Worm (Caenorhabditis elegans): ENCODE results near the gene ZK105.14.

Gene ZK105.14

DNA sequence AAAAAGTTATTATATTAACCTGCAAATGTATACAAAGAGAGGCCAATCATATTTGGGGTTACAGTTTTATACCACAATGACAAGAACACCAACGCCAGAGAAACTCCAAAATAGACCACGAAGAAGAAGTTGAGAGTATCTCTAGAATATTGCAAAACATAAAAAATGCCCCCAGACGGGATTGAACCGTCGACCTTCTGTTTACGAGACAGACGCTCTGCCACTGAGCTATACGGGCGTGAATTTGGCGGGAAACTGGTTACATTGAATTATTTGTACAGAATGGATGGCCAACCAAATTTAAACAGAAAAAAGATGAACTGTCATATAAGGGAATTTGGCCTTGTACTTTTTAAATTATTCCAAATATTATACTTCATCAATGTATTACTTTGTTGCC is 8.6 kb upstream of the ZK105.14 start:
- TF ChIP-seq T22C8.4 (GFP tag; IDR thresholded peaks at IDR 0.05) (no peak), med-1 (GFP tag; optimal IDR thresholded peaks at IDR 0.05; ENCODE audit: insufficient read depth) (no peak), ztf-23 (GFP tag; IDR thresholded peaks at IDR 0.05) (no peak), klf-2 (GFP tag; conservative IDR thresholded peaks at IDR 0.05) (0 out of 2 replicates have a peak, but pooled peaks have one; percentile 36), tab-1 (GFP tag; IDR thresholded peaks at IDR 0.05) (no peak), cog-1 (tag; optimal IDR thresholded peaks at IDR 0.05) (no peak), ztf-29 (GFP tag; IDR thresholded peaks at IDR 0.05) (no peak), ref-1 (GFP tag; conservative IDR thresholded peaks at IDR 0.05) (no peak), flt-1 (GFP tag; IDR thresholded peaks at IDR 0.05) (peak; percentile 77; the same call in 1 of the 2 replicates)

DNA sequence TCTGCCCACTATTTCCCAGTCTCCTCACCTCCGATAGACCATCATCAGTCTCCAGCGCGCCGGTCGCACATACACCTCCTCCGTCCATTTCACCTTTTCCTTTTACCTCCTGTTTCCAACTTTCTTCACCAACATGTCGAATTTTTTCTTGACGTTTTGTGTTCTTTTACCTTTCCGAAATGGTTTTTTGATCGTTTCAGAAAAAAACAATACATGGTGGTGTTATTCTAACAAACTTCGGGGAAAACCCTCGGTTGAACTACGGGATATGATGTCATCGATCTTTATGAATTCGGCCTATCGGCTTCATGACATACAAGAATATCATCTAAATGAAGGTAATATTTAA is 6.8 kb upstream of the ZK105.14 start, which contains the start of gene Y97E10C.1:
TSS of gene Y97E10C.1 (plus strand) at position 201 of the 349 bp plus-strand sequence.
- TF ChIP-seq klf-2 (GFP tag; conservative IDR thresholded peaks at IDR 0.05) (no peak), flt-1 (GFP tag; IDR thresholded peaks at IDR 0.05) (no peak), T22C8.4 (GFP tag; IDR thresholded peaks at IDR 0.05) (no peak), ztf-23 (GFP tag; IDR thresholded peaks at IDR 0.05) (no peak), med-1 (GFP tag; optimal IDR thresholded peaks at IDR 0.05; ENCODE audit: insufficient read depth) (no peak), cog-1 (tag; optimal IDR thresholded peaks at IDR 0.05) (no peak), ztf-29 (GFP tag; IDR thresholded peaks at IDR 0.05) (no peak), ref-1 (GFP tag; conservative IDR thresholded peaks at IDR 0.05) (no peak), tab-1 (GFP tag; IDR thresholded peaks at IDR 0.05) (no peak)

DNA sequence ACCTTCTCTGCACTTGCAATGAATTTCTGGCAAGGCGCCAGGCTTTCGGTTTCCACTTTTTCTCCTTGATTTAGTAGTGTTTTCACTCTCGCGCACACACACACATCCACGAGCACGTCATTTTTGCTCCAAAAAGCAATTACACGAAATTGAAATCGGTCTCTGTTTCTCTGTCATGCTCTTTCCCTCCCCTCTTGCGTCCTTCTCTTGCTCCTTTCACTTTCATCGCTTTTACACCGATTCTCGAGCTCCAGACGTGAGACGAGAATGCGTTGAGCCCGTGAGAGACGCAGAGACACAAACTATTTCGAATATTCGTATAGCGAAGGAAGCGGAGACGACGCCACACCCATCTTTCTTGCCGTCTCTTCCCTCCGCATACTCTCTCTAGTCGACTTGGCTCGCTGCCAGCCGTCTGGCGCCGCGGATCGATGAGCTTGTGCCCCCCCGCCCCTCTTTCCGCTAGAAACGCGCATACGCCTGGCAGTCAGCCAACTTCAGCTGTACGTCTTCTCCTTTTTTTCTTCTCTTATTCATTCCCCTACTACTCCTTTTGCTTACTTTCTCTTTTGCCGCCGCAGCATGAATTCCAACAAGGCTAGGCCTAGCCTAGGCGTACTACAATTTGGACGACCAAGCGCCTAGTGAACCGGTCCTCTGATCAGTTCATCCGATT is 6.3 kb upstream of the ZK105.14 start:
- TF ChIP-seq flt-1 (GFP tag; IDR thresholded peaks at IDR 0.05) = 0 out of 2 replicates have a peak, but pooled peaks have one; percentile 41
- peak; percentile 48 for TF ChIP-seq cog-1 (tag; optimal IDR thresholded peaks at IDR 0.05)
- no peak for TF ChIP-seq ztf-29 (GFP tag; IDR thresholded peaks at IDR 0.05)
- no peak for TF ChIP-seq med-1 (GFP tag; optimal IDR thresholded peaks at IDR 0.05; ENCODE audit: insufficient read depth)
- no peak for TF ChIP-seq tab-1 (GFP tag; IDR thresholded peaks at IDR 0.05)
- TF ChIP-seq klf-2 (GFP tag; conservative IDR thresholded peaks at IDR 0.05) = 0 out of 2 replicates have a peak, but pooled peaks have one; percentile 36
- TF ChIP-seq ztf-23 (GFP tag; IDR thresholded peaks at IDR 0.05) = no peak
- TF ChIP-seq T22C8.4 (GFP tag; IDR thresholded peaks at IDR 0.05) = no peak; the same call in 1 of the 2 replicates
- no peak for TF ChIP-seq ref-1 (GFP tag; conservative IDR thresholded peaks at IDR 0.05)

DNA sequence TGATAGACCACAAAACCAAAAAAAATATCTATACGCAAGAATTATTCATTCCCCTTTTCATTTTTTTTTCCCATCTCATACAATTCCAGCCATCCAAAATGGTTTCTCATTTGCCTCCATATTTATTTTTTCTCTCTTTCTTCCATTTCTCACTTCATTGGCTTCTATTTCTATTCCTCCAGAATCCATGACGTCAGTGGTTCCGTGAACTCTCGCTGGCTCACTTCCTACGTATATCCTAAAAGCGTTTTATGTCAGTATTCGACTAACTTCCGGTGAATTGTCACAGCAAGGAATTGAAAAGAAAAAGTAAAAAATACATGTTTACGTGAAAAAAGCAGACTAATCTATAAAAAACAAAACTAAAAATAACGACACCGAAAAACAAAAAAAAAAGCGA is 5.1 kb upstream of the ZK105.14 start:
- TF ChIP-seq tab-1 (GFP tag; IDR thresholded peaks at IDR 0.05) = no peak
- TF ChIP-seq klf-2 (GFP tag; conservative IDR thresholded peaks at IDR 0.05) = no peak
- no peak for TF ChIP-seq T22C8.4 (GFP tag; IDR thresholded peaks at IDR 0.05)
- no peak for TF ChIP-seq ztf-23 (GFP tag; IDR thresholded peaks at IDR 0.05)
- no peak for TF ChIP-seq med-1 (GFP tag; optimal IDR thresholded peaks at IDR 0.05; ENCODE audit: insufficient read depth)
- no peak for TF ChIP-seq ref-1 (GFP tag; conservative IDR thresholded peaks at IDR 0.05)
- no peak for TF ChIP-seq ztf-29 (GFP tag; IDR thresholded peaks at IDR 0.05)
- no peak for TF ChIP-seq flt-1 (GFP tag; IDR thresholded peaks at IDR 0.05)
- no peak for TF ChIP-seq cog-1 (tag; optimal IDR thresholded peaks at IDR 0.05)

ce11 chrV:7726202-7726601 is 4.4 kb upstream of the ZK105.14 start:
- TF ChIP-seq cog-1 (tag; optimal IDR thresholded peaks at IDR 0.05) (no peak), ztf-23 (GFP tag; IDR thresholded peaks at IDR 0.05) (no peak), ztf-29 (GFP tag; IDR thresholded peaks at IDR 0.05) (no peak), T22C8.4 (GFP tag; IDR thresholded peaks at IDR 0.05) (no peak), flt-1 (GFP tag; IDR thresholded peaks at IDR 0.05) (no peak), ref-1 (GFP tag; conservative IDR thresholded peaks at IDR 0.05) (no peak), klf-2 (GFP tag; conservative IDR thresholded peaks at IDR 0.05) (no peak), med-1 (GFP tag; optimal IDR thresholded peaks at IDR 0.05; ENCODE audit: insufficient read depth) (no peak), tab-1 (GFP tag; IDR thresholded peaks at IDR 0.05) (no peak)

ce11 chrV:7723967-7724544 is 2.2 kb upstream of the ZK105.14 start, which contains the start of the genes ZK105.6 and ZK105.8:
TSS of gene ZK105.6 (minus strand) at chrV:7724067.
TSS of gene ZK105.8 (plus strand) at chrV:7724494.
- no peak for TF ChIP-seq ztf-29 (GFP tag; IDR thresholded peaks at IDR 0.05)

DNA sequence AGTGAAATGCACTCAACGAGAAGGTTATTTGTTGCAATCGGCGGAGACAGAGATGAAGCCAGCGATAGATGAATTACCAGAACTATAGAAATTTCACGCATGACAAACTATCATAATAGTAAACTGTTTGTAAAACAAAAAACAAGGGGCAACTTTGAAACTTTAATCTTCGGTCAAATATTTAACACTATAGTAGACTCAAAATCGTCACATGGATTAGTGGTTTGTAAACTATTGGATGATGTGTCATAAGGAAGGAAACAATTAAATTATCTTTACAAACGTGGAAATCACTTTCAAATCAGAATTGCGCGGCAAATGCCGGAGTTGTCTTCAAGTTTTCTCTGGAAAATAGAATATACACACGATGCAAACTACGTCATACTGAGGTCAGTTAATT is 4.2 kb downstream of the ZK105.14 start, which contains the start of gene ZK105.5:
TSS of gene ZK105.5 (minus strand) at position 101 of the 400 bp plus-strand sequence.
- TF ChIP-seq ztf-23 (GFP tag; IDR thresholded peaks at IDR 0.05) (no peak), cog-1 (tag; optimal IDR thresholded peaks at IDR 0.05) (no peak), ztf-29 (GFP tag; IDR thresholded peaks at IDR 0.05) (no peak), T22C8.4 (GFP tag; IDR thresholded peaks at IDR 0.05) (no peak), ref-1 (GFP tag; conservative IDR thresholded peaks at IDR 0.05) (no peak), flt-1 (GFP tag; IDR thresholded peaks at IDR 0.05) (no peak)

DNA sequence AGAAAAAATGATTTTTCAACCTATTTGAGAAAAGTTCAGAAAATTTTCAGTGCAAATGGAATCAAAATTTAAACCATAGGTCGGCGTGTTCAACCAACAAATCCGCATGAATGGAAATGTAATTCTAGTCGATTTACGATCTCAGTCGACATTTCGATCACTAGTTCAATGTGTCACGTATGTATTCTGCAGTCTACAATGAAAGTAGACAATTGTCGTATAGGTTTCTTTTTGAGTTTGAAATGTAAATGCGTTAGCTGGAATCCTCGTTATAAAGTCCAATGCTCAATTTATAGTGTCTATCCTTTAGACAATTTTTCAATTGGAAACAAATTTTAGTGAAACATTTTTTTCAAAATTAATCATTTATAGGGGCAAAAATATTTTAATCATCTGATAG is 5.8 kb downstream of the ZK105.14 start, which contains the start of gene ZK105.12:
TSS of gene ZK105.12 (minus strand) at position 101 of the 400 bp plus-strand sequence.
- no peak for TF ChIP-seq cog-1 (tag; optimal IDR thresholded peaks at IDR 0.05)
- TF ChIP-seq ztf-29 (GFP tag; IDR thresholded peaks at IDR 0.05) = no peak
- no peak for TF ChIP-seq ref-1 (GFP tag; conservative IDR thresholded peaks at IDR 0.05)
- no peak for TF ChIP-seq ztf-23 (GFP tag; IDR thresholded peaks at IDR 0.05)
- TF ChIP-seq T22C8.4 (GFP tag; IDR thresholded peaks at IDR 0.05) = no peak

- TF ChIP-seq cog-1 (tag; optimal IDR thresholded peaks at IDR 0.05) = no peak
- no peak for TF ChIP-seq T22C8.4 (GFP tag; IDR thresholded peaks at IDR 0.05)
- no peak for TF ChIP-seq klf-2 (GFP tag; conservative IDR thresholded peaks at IDR 0.05)
- TF ChIP-seq tab-1 (GFP tag; IDR thresholded peaks at IDR 0.05) = no peak
- TF ChIP-seq ztf-23 (GFP tag; IDR thresholded peaks at IDR 0.05) = no peak
- TF ChIP-seq med-1 (GFP tag; optimal IDR thresholded peaks at IDR 0.05; ENCODE audit: insufficient read depth) = no peak
- TF ChIP-seq ref-1 (GFP tag; conservative IDR thresholded peaks at IDR 0.05) = no peak
- TF ChIP-seq flt-1 (GFP tag; IDR thresholded peaks at IDR 0.05) = no peak
- TF ChIP-seq ztf-29 (GFP tag; IDR thresholded peaks at IDR 0.05) = no peak
Observed at ce11 chrV:7713691-7714090, 8.2 kb downstream of the ZK105.14 start, which contains the start of gene ZK105.1. TSS of gene ZK105.1 (plus strand) at chrV:7713991.
